1 worm cellular context compared by ENCODE assay signal in the genomic region with DNA sequence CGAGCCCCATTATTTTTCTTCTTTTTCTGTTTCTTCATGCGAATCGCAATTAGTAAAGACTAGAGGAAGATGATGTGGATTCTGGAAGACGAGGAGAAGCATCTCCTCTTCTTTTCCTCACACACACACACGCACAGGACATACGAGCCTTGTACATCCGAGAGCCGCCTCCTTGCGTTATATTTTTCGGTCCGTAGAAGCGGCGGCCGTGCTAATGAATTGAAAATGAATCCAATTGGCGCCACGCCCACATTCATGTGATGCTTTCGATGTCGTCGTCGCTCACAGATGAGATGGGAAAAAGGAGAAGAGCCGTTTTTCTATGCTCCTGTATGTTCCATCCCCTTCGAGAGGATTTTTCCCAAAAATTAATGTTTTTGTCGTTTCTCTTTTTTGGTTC.
TF ChIP-seq lines count a peak whose summit lies in the region.

No protein-coding gene starts in this region.

TF ChIP-seq in whole organism, L1 larva, 84 proteins besides CTCF, POLR2A, EP300 and RAD21 (continued from another document):
- TF ChIP-seq lin-15B (tag; optimal IDR thresholded peaks at IDR 0.05; lab: Kevin White, UChicago) (no peak), fkh-8 (tag; optimal IDR thresholded peaks at IDR 0.05; lab: Kevin White, UChicago) (no peak)
